Fruit fly (Drosophila melanogaster) whole organism, embryonic: ENCODE results near the gene Tim17a2.

Experiments used
- Aef1 ChIP-seq: fragments of 200-800 bp; sonication (Bioruptor generic); IDR thresholded peaks from 3 replicates; pipeline ENCODE4 v1.3.6; 2022; ENCODE audit warnings: missing biosample characterization, missing genetic modification characterization
- CG10274 ChIP-seq: fragments of 200-800 bp; sonication (Bioruptor generic); optimal IDR thresholded peaks from 3 replicates; lab custom pipeline; 2017; ENCODE audit warnings: missing biosample characterization, mild to moderate bottlenecking, missing genetic modification characterization
- CG11504 ChIP-seq: fragments of 200-800 bp; sonication (Bioruptor generic); optimal IDR thresholded peaks from 3 replicates; lab custom pipeline; 2019; ENCODE audit warnings: missing biosample characterization, mild to moderate bottlenecking, missing genetic modification characterization, moderate library complexity
- CG12236 ChIP-seq: fragments of 200-800 bp; sonication (Bioruptor generic); optimal IDR thresholded peaks from 2 replicates; lab custom pipeline; 2016; ENCODE audit warnings: missing biosample characterization, missing genetic modification characterization
- CG13123 ChIP-seq: fragments of 200-800 bp; sonication (Bioruptor generic); optimal IDR thresholded peaks from 2 replicates; lab custom pipeline; 2016; ENCODE audit warnings: missing biosample characterization, missing genetic modification characterization
- CG13287 ChIP-seq: fragments of 200-800 bp; sonication (Bioruptor generic); IDR thresholded peaks from 2 replicates; pipeline ENCODE4 v1.3.6; 2022; ENCODE audit warnings: missing biosample characterization, missing genetic modification characterization; ENCODE audit not compliant: partially characterized antibody
- CG15073 ChIP-seq: fragments of 200-800 bp; sonication (Bioruptor generic); optimal IDR thresholded peaks from 2 replicates; lab custom pipeline; 2016; ENCODE audit warnings: missing biosample characterization, missing genetic modification characterization
- CG17186 ChIP-seq: fragments of 200-800 bp; sonication (Bioruptor generic); optimal IDR thresholded peaks from 3 replicates; lab custom pipeline; 2017; ENCODE audit warnings: missing biosample characterization, missing genetic modification reagents, missing genetic modification characterization
- CG17912 ChIP-seq: fragments of 200-800 bp; sonication (Bioruptor generic); optimal IDR thresholded peaks from 2 replicates; lab custom pipeline; 2018; ENCODE audit warnings: missing biosample characterization, mild to moderate bottlenecking, missing genetic modification characterization
- CG18262 ChIP-seq: fragments of 200-800 bp; optimal IDR thresholded peaks from 3 replicates; lab custom pipeline; 2019; ENCODE audit warnings: missing biosample characterization, mild to moderate bottlenecking, missing genetic modification characterization, moderate library complexity
- CG2202 ChIP-seq: fragments of 200-800 bp; sonication (Bioruptor generic); optimal IDR thresholded peaks from 2 replicates; lab custom pipeline; 2018; ENCODE audit warnings: missing biosample characterization, mild to moderate bottlenecking, missing genetic modification characterization
- CG34376 ChIP-seq: fragments of 200-800 bp; sonication (Bioruptor generic); optimal IDR thresholded peaks from 2 replicates; lab custom pipeline; 2018; ENCODE audit warnings: missing biosample characterization, mild to moderate bottlenecking, missing genetic modification characterization
- CG4360 ChIP-seq: fragments of 200-800 bp; sonication (Bioruptor generic); IDR thresholded peaks from 2 replicates; pipeline ENCODE4 v1.3.6; 2022; ENCODE audit warnings: missing biosample characterization, missing genetic modification characterization
- CG6689 ChIP-seq: fragments of 200-800 bp; sonication (Bioruptor generic); IDR thresholded peaks from 2 replicates; pipeline ENCODE4 v1.3.6; 2022; ENCODE audit warnings: missing biosample characterization, missing genetic modification characterization
- CG7928 ChIP-seq: fragments of 200-800 bp; sonication (Bioruptor generic); optimal IDR thresholded peaks from 2 replicates; lab custom pipeline; 2017; ENCODE audit warnings: missing biosample characterization, mild to moderate bottlenecking, missing genetic modification characterization
- CG8359 ChIP-seq: fragments of 200-800 bp; sonication (Bioruptor generic); optimal IDR thresholded peaks from 2 replicates; lab custom pipeline; 2017; ENCODE audit warnings: missing biosample characterization, mild to moderate bottlenecking, missing genetic modification characterization, borderline replicate concordance
- CG8388 ChIP-seq: fragments of 200-800 bp; sonication (Bioruptor generic); optimal IDR thresholded peaks from 2 replicates; lab custom pipeline; 2019; ENCODE audit warnings: missing biosample characterization, mild to moderate bottlenecking, missing genetic modification characterization, moderate library complexity
- CG9932 ChIP-seq: fragments of 200-800 bp; sonication (Bioruptor generic); IDR thresholded peaks from 2 replicates; pipeline ENCODE4 v1.3.6; 2022; ENCODE audit warnings: missing biosample characterization, missing genetic modification characterization
- Dek ChIP-seq: fragments of 200-800 bp; sonication (Bioruptor generic); optimal IDR thresholded peaks from 3 replicates; lab custom pipeline; 2019; ENCODE audit warnings: missing biosample characterization, mild to moderate bottlenecking, missing genetic modification characterization, moderate library complexity
- Doc3 ChIP-seq: fragments of 200-800 bp; sonication (Bioruptor generic); IDR thresholded peaks from 3 replicates; pipeline ENCODE4 v1.3.6; 2022; ENCODE audit warnings: missing biosample characterization, missing genetic modification characterization; ENCODE audit not compliant: partially characterized antibody
- HLHmδ ChIP-seq: fragments of 200-800 bp; sonication (Bioruptor generic); optimal IDR thresholded peaks from 2 replicates; lab custom pipeline; 2018; ENCODE audit warnings: missing biosample characterization, mild to moderate bottlenecking, missing genetic modification characterization, moderate library complexity
- Hmr ChIP-seq: fragments of 200-800 bp; sonication (Bioruptor generic); optimal IDR thresholded peaks from 3 replicates; lab custom pipeline; 2017; ENCODE audit warnings: mild to moderate bottlenecking, missing biosample characterization, missing genetic modification reagents, missing genetic modification characterization
- Jarid2 ChIP-seq: fragments of 200-800 bp; sonication (Bioruptor generic); optimal IDR thresholded peaks from 3 replicates; lab custom pipeline; 2017; ENCODE audit warnings: mild to moderate bottlenecking, missing biosample characterization, missing genetic modification reagents, missing genetic modification characterization
- Neu2 ChIP-seq: fragments of 200-800 bp; sonication (Bioruptor generic); optimal IDR thresholded peaks from 3 replicates; lab custom pipeline; 2016; ENCODE audit warnings: missing biosample characterization, missing genetic modification characterization, borderline replicate concordance
- Rx ChIP-seq: fragments of 200-800 bp; sonication (Bioruptor generic); IDR thresholded peaks from 2 replicates; pipeline ENCODE4 v1.3.6; 2022; ENCODE audit warnings: missing biosample characterization, missing genetic modification characterization
- Side ChIP-seq: fragments of 200-800 bp; sonication (Bioruptor generic); optimal IDR thresholded peaks from 2 replicates; lab custom pipeline; 2016; ENCODE audit warnings: missing biosample characterization, missing genetic modification characterization
- Sry-β ChIP-seq: fragments of 200-800 bp; sonication (Bioruptor generic); optimal IDR thresholded peaks from 2 replicates; lab custom pipeline; 2018; ENCODE audit warnings: missing biosample characterization, mild to moderate bottlenecking, missing genetic modification characterization, moderate library complexity
- ap ChIP-seq: fragments of 200-800 bp; sonication (Bioruptor generic); IDR thresholded peaks from 2 replicates; pipeline ENCODE4 v1.3.6; 2022; ENCODE audit warnings: missing biosample characterization, missing genetic modification characterization
- az2 ChIP-seq: fragments of 200-800 bp; sonication (Bioruptor generic); optimal IDR thresholded peaks from 3 replicates; lab custom pipeline; 2016; ENCODE audit warnings: missing biosample characterization, missing genetic modification characterization
- danr ChIP-seq: fragments of 200-800 bp; sonication (Bioruptor generic); IDR thresholded peaks from 2 replicates; pipeline ENCODE4 v1.3.6; 2022; ENCODE audit warnings: missing biosample characterization, missing genetic modification characterization
- exex ChIP-seq: fragments of 200-800 bp; sonication (Bioruptor generic); optimal IDR thresholded peaks from 4 replicates; lab custom pipeline; 2018; ENCODE audit warnings: missing biosample characterization, mild to moderate bottlenecking, missing genetic modification characterization, moderate library complexity
- fru ChIP-seq: fragments of >200 bp; optimal IDR thresholded peaks from 2 replicates; lab custom pipeline; 2017
- fu2 ChIP-seq: fragments of 200-800 bp; sonication (Bioruptor generic); optimal IDR thresholded peaks from 2 replicates; lab custom pipeline; 2016; ENCODE audit warnings: missing biosample characterization, missing genetic modification characterization
- gfzf ChIP-seq: fragments of 200-800 bp; sonication (Bioruptor generic); optimal IDR thresholded peaks from 2 replicates; lab custom pipeline; 2016; ENCODE audit warnings: missing biosample characterization, mild to moderate bottlenecking, missing genetic modification characterization, moderate library complexity
- hbn ChIP-seq: fragments of 200-800 bp; sonication (Bioruptor generic); IDR thresholded peaks from 2 replicates; pipeline ENCODE4 v1.3.6; 2022; ENCODE audit warnings: missing biosample characterization, missing genetic modification characterization; ENCODE audit not compliant: partially characterized antibody
- klu ChIP-seq: fragments of 200-800 bp; sonication (Bioruptor generic); IDR thresholded peaks from 2 replicates; pipeline ENCODE4 v1.3.6; 2022; ENCODE audit warnings: missing biosample characterization, missing genetic modification characterization
- onecut ChIP-seq: fragments of 200-800 bp; sonication (Bioruptor generic); IDR thresholded peaks from 2 replicates; pipeline ENCODE4 v1.3.6; 2022; ENCODE audit warnings: missing biosample characterization, missing genetic modification characterization
- sd ChIP-seq: fragments of 200-800 bp; sonication (Bioruptor generic); optimal IDR thresholded peaks from 3 replicates; lab custom pipeline; 2018; ENCODE audit warnings: missing biosample characterization, mild to moderate bottlenecking, missing genetic modification characterization, moderate library complexity
- sima ChIP-seq: fragments of 200-800 bp; sonication (Bioruptor generic); optimal IDR thresholded peaks from 2 replicates; lab custom pipeline; 2016; ENCODE audit warnings: missing biosample characterization, missing genetic modification characterization
- slbo ChIP-seq: fragments of 200-800 bp; sonication (Bioruptor generic); IDR thresholded peaks from 2 replicates; pipeline ENCODE4 v1.3.6; 2022; ENCODE audit warnings: missing biosample characterization, missing genetic modification characterization
- ssp ChIP-seq: fragments of 200-800 bp; sonication (Bioruptor generic); IDR thresholded peaks from 2 replicates; pipeline ENCODE4 v1.3.6; 2022; ENCODE audit warnings: missing biosample characterization, missing genetic modification characterization
- tap ChIP-seq: fragments of 200-800 bp; optimal IDR thresholded peaks from 3 replicates; lab custom pipeline; 2019; ENCODE audit warnings: missing biosample characterization, mild to moderate bottlenecking, missing genetic modification characterization, moderate library complexity
- trem ChIP-seq: fragments of 200-800 bp; optimal IDR thresholded peaks from 3 replicates; lab custom pipeline; 2019; ENCODE audit warnings: missing biosample characterization, mild to moderate bottlenecking, missing genetic modification characterization, moderate library complexity
- trh ChIP-seq: fragments of 200-800 bp; sonication (Bioruptor generic); optimal IDR thresholded peaks from 2 replicates; lab custom pipeline; 2016; ENCODE audit warnings: missing biosample characterization, missing genetic modification characterization
- wdn ChIP-seq: fragments of 200-800 bp; sonication (Bioruptor generic); IDR thresholded peaks from 2 replicates; pipeline ENCODE4 v1.3.6; 2022; ENCODE audit warnings: missing biosample characterization, missing genetic modification characterization
- zen2 ChIP-seq: fragments of 200-800 bp; sonication (Bioruptor generic); IDR thresholded peaks from 3 replicates; pipeline ENCODE4 v1.3.6; 2022; ENCODE audit warnings: missing biosample characterization, missing genetic modification characterization; ENCODE audit not compliant: partially characterized antibody

Tim17a2 gene

dm6 chr3R:5216308-5216765 lies 46.2 kb downstream of the Tim17a2 start (continued):
- TF ChIP-seq Sry-β (GFP tag; lab: Kevin White, UChicago) (peak; percentile 16), CG11504 (tag; lab: Kevin White, UChicago) (no peak)

dm6 chr3R:5215334-5216307 lies 46.9 kb downstream of the Tim17a2 start:
- peak; percentile 99 for TF ChIP-seq Side (GFP tag; lab: Kevin White, UChicago)
- peak; percentile 94 for TF ChIP-seq sima (GFP tag; lab: Kevin White, UChicago)
- TF ChIP-seq CG18262 (tag; lab: Kevin White, UChicago) = peak; percentile 95
- peak; percentile 99 for TF ChIP-seq CG12236 (GFP tag; lab: Kevin White, UChicago)
- TF ChIP-seq Neu2 (GFP tag; lab: Kevin White, UChicago) = peak; percentile 83
- TF ChIP-seq CG8388 (GFP tag; lab: Kevin White, UChicago) = peak; percentile 93
- no peak for TF ChIP-seq hbn
- peak; percentile 99 for TF ChIP-seq CG17912 (GFP tag; lab: Kevin White, UChicago)
- no peak for TF ChIP-seq zen2 (GFP tag; lab: Robert Waterston, UW)
- TF ChIP-seq CG34376 (GFP tag; lab: Kevin White, UChicago) = no peak
- TF ChIP-seq Dek (tag; lab: Kevin White, UChicago) = peak; percentile 74
- TF ChIP-seq Jarid2 = peak; percentile 89
- peak; percentile 100 for TF ChIP-seq CG2202 (tag; lab: Kevin White, UChicago)
- peak; percentile 64 for TF ChIP-seq CG7928 (GFP tag; lab: Kevin White, UChicago)
- peak; percentile 51 for TF ChIP-seq klu
- TF ChIP-seq exex (tag; lab: Kevin White, UChicago) = peak; percentile 74
- peak; percentile 93 for TF ChIP-seq trem (tag; lab: Kevin White, UChicago)
- no peak for TF ChIP-seq CG13287
- TF ChIP-seq trh = peak; percentile 99
- peak; percentile 55 for TF ChIP-seq CG9932
- TF ChIP-seq Aef1 (GFP tag; lab: Robert Waterston, UW) = peak; percentile 73
- TF ChIP-seq tap (tag; lab: Kevin White, UChicago) = peak; percentile 92
- peak; percentile 66 for TF ChIP-seq Hmr
- no peak for TF ChIP-seq fru (lab: Kevin White, UChicago)
- TF ChIP-seq HLHmδ (GFP tag; lab: Kevin White, UChicago) = peak; percentile 99
- peak; percentile 59 for TF ChIP-seq slbo (GFP tag; lab: Robert Waterston, UW)
- peak; percentile 84 for TF ChIP-seq Sry-β (GFP tag; lab: Kevin White, UChicago)
- peak; percentile 96 for TF ChIP-seq CG8359
- TF ChIP-seq sd = peak; percentile 86
- TF ChIP-seq wdn (GFP tag; lab: Robert Waterston, UW) = peak; percentile 71; the same call in 1 of the 2 replicates
- peak; percentile 99 for TF ChIP-seq CG13123
- peak; percentile 45 for TF ChIP-seq gfzf
- peak; percentile 85 for TF ChIP-seq CG10274 (GFP tag; lab: Kevin White, UChicago)
- TF ChIP-seq Doc3 (GFP tag; lab: Robert Waterston, UW) = no peak
- TF ChIP-seq onecut (GFP tag; lab: Robert Waterston, UW) = peak; percentile 97
- peak; percentile 93 for TF ChIP-seq Rx
- peak; percentile 98 for TF ChIP-seq CG17186 (GFP tag; lab: Kevin White, UChicago)
- TF ChIP-seq fu2 (GFP tag; lab: Kevin White, UChicago) = peak; percentile 74
- TF ChIP-seq ap (GFP tag; lab: Robert Waterston, UW) = peak; percentile 93
- TF ChIP-seq ssp (GFP tag; lab: Robert Waterston, UW) = peak; percentile 77
- TF ChIP-seq az2 = peak; percentile 93
- peak; percentile 87 for TF ChIP-seq danr (GFP tag; lab: Robert Waterston, UW)
- TF ChIP-seq CG6689 = peak; percentile 94
- peak; percentile 88 for TF ChIP-seq CG15073 (GFP tag; lab: Kevin White, UChicago)
- peak; percentile 93 for TF ChIP-seq CG4360 (GFP tag; lab: Robert Waterston, UW)
